Fruit fly (Drosophila melanogaster) whole organism, embryonic: ENCODE measurements around the gene Rab18.

ENCODE experiments used
- Abd-B ChIP-seq: fragments of 200-800 bp; sonication (Bioruptor generic); optimal IDR thresholded peaks from 2 replicates; lab custom pipeline; 2018; ENCODE audit warnings: missing biosample characterization, mild to moderate bottlenecking, missing genetic modification characterization, moderate library complexity
- B-H1 ChIP-seq: fragments of 200-800 bp; sonication (Bioruptor generic); IDR thresholded peaks from 3 replicates; pipeline ENCODE4 v1.3.6; 2022; ENCODE audit warnings: missing biosample characterization, missing genetic modification characterization
- CG14441 ChIP-seq: fragments of 200-800 bp; sonication (Bioruptor generic); IDR thresholded peaks from 2 replicates; pipeline ENCODE4 v1.3.6; 2022; ENCODE audit warnings: missing biosample characterization, missing genetic modification characterization
- CG15073 ChIP-seq: fragments of 200-800 bp; sonication (Bioruptor generic); optimal IDR thresholded peaks from 2 replicates; lab custom pipeline; 2016; ENCODE audit warnings: missing biosample characterization, missing genetic modification characterization
- CG1603 ChIP-seq: fragments of 200-800 bp; sonication (Bioruptor generic); optimal IDR thresholded peaks from 2 replicates; lab custom pipeline; 2019; ENCODE audit warnings: missing biosample characterization, mild to moderate bottlenecking, missing genetic modification characterization, moderate library complexity
- CG17612 ChIP-seq: fragments of 200-800 bp; sonication (Bioruptor generic); IDR thresholded peaks from 2 replicates; pipeline ENCODE4 v1.3.6; 2022; ENCODE audit warnings: missing biosample characterization, missing genetic modification characterization
- CG2875 ChIP-seq: fragments of 200-800 bp; sonication (Bioruptor generic); optimal IDR thresholded peaks from 2 replicates; lab custom pipeline; 2017; ENCODE audit warnings: missing biosample characterization, mild to moderate bottlenecking, missing genetic modification characterization, missing genetic modification reagents
- CG30431 ChIP-seq: fragments of 200-800 bp; sonication (Bioruptor generic); optimal IDR thresholded peaks from 2 replicates; lab custom pipeline; 2017; ENCODE audit warnings: missing biosample characterization, missing genetic modification characterization
- CG33557 ChIP-seq: fragments of 200-800 bp; sonication (Bioruptor generic); optimal IDR thresholded peaks from 2 replicates; lab custom pipeline; 2019; ENCODE audit warnings: missing biosample characterization, mild to moderate bottlenecking, missing genetic modification characterization, moderate library complexity
- CG4282 ChIP-seq: fragments of 200-800 bp; sonication (Bioruptor generic); optimal IDR thresholded peaks from 2 replicates; lab custom pipeline; 2016; ENCODE audit warnings: missing biosample characterization, missing genetic modification characterization
- CG4617 ChIP-seq: fragments of 200-800 bp; sonication (Bioruptor generic); optimal IDR thresholded peaks from 3 replicates; lab custom pipeline; 2016; ENCODE audit warnings: missing biosample characterization, missing genetic modification characterization, borderline replicate concordance
- CG4820 ChIP-seq: fragments of 200-800 bp; sonication (Bioruptor generic); optimal IDR thresholded peaks from 3 replicates; lab custom pipeline; 2016; ENCODE audit warnings: missing biosample characterization, missing genetic modification characterization
- CG7745 ChIP-seq: fragments of 200-800 bp; sonication (Bioruptor generic); optimal IDR thresholded peaks from 2 replicates; lab custom pipeline; 2018; ENCODE audit warnings: missing biosample characterization, mild to moderate bottlenecking, missing genetic modification characterization, moderate library complexity
- CG8388 ChIP-seq: fragments of 200-800 bp; sonication (Bioruptor generic); optimal IDR thresholded peaks from 2 replicates; lab custom pipeline; 2019; ENCODE audit warnings: missing biosample characterization, mild to moderate bottlenecking, missing genetic modification characterization, moderate library complexity
- CG9437 ChIP-seq: fragments of 200-800 bp; sonication (Bioruptor generic); optimal IDR thresholded peaks from 2 replicates; lab custom pipeline; 2018; ENCODE audit warnings: missing biosample characterization, mild to moderate bottlenecking, missing genetic modification characterization
- CG9797 ChIP-seq: fragments of 200-800 bp; sonication (Bioruptor generic); optimal IDR thresholded peaks from 3 replicates; lab custom pipeline; 2018; ENCODE audit warnings: missing biosample characterization, mild to moderate bottlenecking, missing genetic modification characterization
- Dad ChIP-seq: fragments of 200-800 bp; sonication (Bioruptor generic); optimal IDR thresholded peaks from 3 replicates; lab custom pipeline; 2016; ENCODE audit warnings: missing biosample characterization, missing genetic modification characterization
- Dek ChIP-seq: fragments of 200-800 bp; sonication (Bioruptor generic); optimal IDR thresholded peaks from 3 replicates; lab custom pipeline; 2019; ENCODE audit warnings: missing biosample characterization, mild to moderate bottlenecking, missing genetic modification characterization, moderate library complexity
- Fer2 ChIP-seq: fragments of 200-800 bp; sonication (Bioruptor generic); optimal IDR thresholded peaks from 2 replicates; lab custom pipeline; 2018; ENCODE audit warnings: missing biosample characterization, mild to moderate bottlenecking, missing genetic modification characterization, moderate library complexity
- HmgZ ChIP-seq: fragments of 200-800 bp; sonication (Bioruptor generic); optimal IDR thresholded peaks from 2 replicates; lab custom pipeline; 2018; ENCODE audit warnings: missing biosample characterization, mild to moderate bottlenecking, missing genetic modification characterization
- Hmr ChIP-seq: fragments of 200-800 bp; sonication (Bioruptor generic); optimal IDR thresholded peaks from 3 replicates; lab custom pipeline; 2017; ENCODE audit warnings: mild to moderate bottlenecking, missing biosample characterization, missing genetic modification reagents, missing genetic modification characterization
- Jarid2 ChIP-seq: fragments of 200-800 bp; sonication (Bioruptor generic); optimal IDR thresholded peaks from 3 replicates; lab custom pipeline; 2017; ENCODE audit warnings: mild to moderate bottlenecking, missing biosample characterization, missing genetic modification reagents, missing genetic modification characterization
- Lpt ChIP-seq: fragments of >200 bp; optimal IDR thresholded peaks from 2 replicates; lab custom pipeline; 2018; ENCODE audit warnings: missing biosample characterization, missing genetic modification characterization
- MBD-R2 ChIP-seq: fragments of 200-800 bp; sonication (Bioruptor generic); IDR thresholded peaks from 2 replicates; pipeline ENCODE4 v1.3.6; 2022; ENCODE audit warnings: missing biosample characterization, missing genetic modification characterization
- MESR4 ChIP-seq: fragments of 200-800 bp; sonication (Bioruptor generic); optimal IDR thresholded peaks from 2 replicates; lab custom pipeline; 2018; ENCODE audit warnings: missing biosample characterization, mild to moderate bottlenecking, missing genetic modification characterization, moderate library complexity
- NC2β ChIP-seq: fragments of 200-800 bp; sonication (Bioruptor generic); optimal IDR thresholded peaks from 2 replicates; lab custom pipeline; 2016; ENCODE audit warnings: missing biosample characterization, missing genetic modification characterization
- Opbp ChIP-seq: fragments of 200-800 bp; sonication (Bioruptor generic); IDR thresholded peaks from 3 replicates; pipeline ENCODE4 v1.3.6; 2022; ENCODE audit warnings: missing biosample characterization, missing genetic modification characterization; ENCODE audit not compliant: partially characterized antibody
- Optix ChIP-seq: fragments of 200-800 bp; sonication (Bioruptor generic); IDR thresholded peaks from 3 replicates; pipeline ENCODE4 v1.3.6; 2022; ENCODE audit warnings: missing biosample characterization, missing genetic modification characterization
- Pdp1 ChIP-seq, 2 experiments: fragments of 200-800 bp; sonication (Bioruptor generic); optimal IDR thresholded peaks; 3 replicates each; lab custom pipeline; 2016; ENCODE audit warnings: missing biosample characterization in 2 of 2, missing genetic modification characterization in 2 of 2, mild to moderate bottlenecking in 1 of 2, moderate library complexity in 1 of 2
- Sox100B ChIP-seq: fragments of 200-800 bp; sonication (Bioruptor generic); optimal IDR thresholded peaks from 3 replicates; lab custom pipeline; 2018; ENCODE audit warnings: missing biosample characterization, mild to moderate bottlenecking, missing genetic modification characterization
- Spps ChIP-seq: fragments of 200-800 bp; sonication (Bioruptor generic); optimal IDR thresholded peaks from 2 replicates; lab custom pipeline; 2018; ENCODE audit warnings: missing biosample characterization, mild to moderate bottlenecking, missing genetic modification characterization
- amos ChIP-seq: fragments of 200-800 bp; sonication (Bioruptor generic); IDR thresholded peaks from 2 replicates; pipeline ENCODE4 v1.3.6; 2022; ENCODE audit warnings: missing biosample characterization, missing genetic modification characterization; ENCODE audit not compliant: partially characterized antibody
- bigmax ChIP-seq: fragments of 200-800 bp; sonication (Bioruptor generic); optimal IDR thresholded peaks from 2 replicates; lab custom pipeline; 2018; ENCODE audit warnings: missing biosample characterization, mild to moderate bottlenecking, missing genetic modification characterization
- bsh ChIP-seq, 2 experiments: fragments of 200-800 bp; sonication (Bioruptor generic); optimal IDR thresholded peaks; 2 replicates each; lab custom pipeline; 2017 to 2018; ENCODE audit warnings: mild to moderate bottlenecking in 2 of 2, missing biosample characterization in 2 of 2, missing genetic modification characterization in 2 of 2, moderate library complexity in 1 of 2
- chinmo ChIP-seq: fragments of 200-800 bp; sonication (Bioruptor generic); IDR thresholded peaks from 4 replicates; pipeline ENCODE4 v1.3.6; 2022; ENCODE audit warnings: missing biosample characterization, missing genetic modification characterization; ENCODE audit not compliant: partially characterized antibody
- dan ChIP-seq: fragments of 200-800 bp; sonication (Bioruptor generic); IDR thresholded peaks from 2 replicates; pipeline ENCODE4 v1.3.6; 2022; ENCODE audit warnings: missing biosample characterization, missing genetic modification characterization
- esg ChIP-seq: fragments of 200-800 bp; sonication (Bioruptor generic); conservative IDR thresholded peaks from 2 replicates; pipeline ENCODE4 v1.3.6; 2022; ENCODE audit warnings: missing biosample characterization, missing genetic modification characterization
- fd96Cb ChIP-seq: fragments of 200-800 bp; sonication (Bioruptor generic); optimal IDR thresholded peaks from 2 replicates; lab custom pipeline; 2018; ENCODE audit warnings: missing biosample characterization, mild to moderate bottlenecking, missing genetic modification characterization, moderate library complexity
- gfzf ChIP-seq: fragments of 200-800 bp; sonication (Bioruptor generic); optimal IDR thresholded peaks from 2 replicates; lab custom pipeline; 2016; ENCODE audit warnings: missing biosample characterization, mild to moderate bottlenecking, missing genetic modification characterization, moderate library complexity
- gro ChIP-seq: fragments of 200-800 bp; sonication (Bioruptor generic); optimal IDR thresholded peaks from 2 replicates; lab custom pipeline; 2016; ENCODE audit warnings: missing biosample characterization, missing genetic modification characterization
- lov ChIP-seq, 2 experiments: fragments of 200-800 bp in 1 of 2; fragments of >200 bp in 1 of 2; sonication (Bioruptor generic) in 1 of 2; IDR thresholded peaks in 1 of 2; optimal IDR thresholded peaks in 1 of 2; 2 replicates in 1 of 2; 3 replicates in 1 of 2; pipeline versions ENCODE4 v1.3.6 to Lab custom; 2017 to 2022; ENCODE audit warnings: missing biosample characterization in 1 of 2, missing genetic modification characterization in 1 of 2
- sd ChIP-seq: fragments of 200-800 bp; sonication (Bioruptor generic); optimal IDR thresholded peaks from 3 replicates; lab custom pipeline; 2018; ENCODE audit warnings: missing biosample characterization, mild to moderate bottlenecking, missing genetic modification characterization, moderate library complexity
- seq ChIP-seq: fragments of 200-800 bp; sonication (Bioruptor generic); IDR thresholded peaks from 2 replicates; pipeline ENCODE4 v1.3.6; 2022; ENCODE audit warnings: missing biosample characterization, missing genetic modification characterization
- stwl ChIP-seq: fragments of 200-800 bp; sonication (Bioruptor generic); optimal IDR thresholded peaks from 3 replicates; lab custom pipeline; 2018; ENCODE audit warnings: missing biosample characterization, mild to moderate bottlenecking, missing genetic modification characterization, moderate library complexity
- tx ChIP-seq: fragments of 200-800 bp; sonication (Bioruptor generic); optimal IDR thresholded peaks from 2 replicates; lab custom pipeline; 2016; ENCODE audit warnings: missing biosample characterization, missing genetic modification characterization
- vnd ChIP-seq: fragments of 200-800 bp; sonication (Bioruptor generic); IDR thresholded peaks from 3 replicates; pipeline ENCODE4 v1.3.6; 2022; ENCODE audit warnings: missing biosample characterization, missing genetic modification characterization; ENCODE audit not compliant: partially characterized antibody
- wdn ChIP-seq: fragments of 200-800 bp; sonication (Bioruptor generic); IDR thresholded peaks from 2 replicates; pipeline ENCODE4 v1.3.6; 2022; ENCODE audit warnings: missing biosample characterization, missing genetic modification characterization

Gene Rab18

dm6 chrX:5621893-5622803 is 49.5 kb downstream of the Rab18 start, which contains the start of the genes Mlc-c and Pop1 (continued):
- TF ChIP-seq MESR4 (peak; percentile 56), Spps (tag; lab: Kevin White, UChicago) (no peak), sd (tag; lab: Kevin White, UChicago) (peak; percentile 90), fd96Cb (no peak), CG2875 (GFP tag; lab: Kevin White, UChicago) (no peak), Abd-B (GFP tag; lab: Kevin White, UChicago) (no peak), CG9797 (GFP tag; lab: Kevin White, UChicago) (peak; percentile 43), gro (no peak), Pdp1 (GFP tag; optimal IDR thresholded peaks at IDR 0.05; lab: Kevin White, UChicago) (no peak), CG15073 (GFP tag; lab: Kevin White, UChicago) (no peak), Opbp (GFP tag; lab: Robert Waterston, UW) (peak; percentile 96), chinmo (GFP tag; lab: Robert Waterston, UW) (peak; percentile 94), seq (no peak), lov (optimal IDR thresholded peaks at IDR 0.05; lab: Kevin White, UChicago) (no peak), lov (GFP tag; IDR thresholded peaks at IDR 0.05; lab: Robert Waterston, UW) (no peak), bigmax (GFP tag; lab: Kevin White, UChicago) (no peak), CG1603 (no peak), dan (GFP tag; lab: Robert Waterston, UW) (no peak), CG30431 (GFP tag; lab: Kevin White, UChicago) (no peak), HmgZ (peak; percentile 22), MBD-R2 (GFP tag; lab: Robert Waterston, UW) (peak; percentile 88), Lpt (no peak), gfzf (GFP tag; lab: Kevin White, UChicago) (peak; percentile 19), Dad (GFP tag; lab: Kevin White, UChicago) (no peak), CG14441 (no peak), NC2β (no peak), B-H1 (GFP tag; lab: Robert Waterston, UW) (no peak), amos (GFP tag; lab: Robert Waterston, UW) (peak; percentile 97), CG4820 (no peak), vnd (peak; percentile 88), CG4282 (no peak), wdn (GFP tag; lab: Robert Waterston, UW) (no peak), CG17612 (GFP tag; lab: Robert Waterston, UW) (no peak), tx (GFP tag; lab: Kevin White, UChicago) (no peak), Hmr (GFP tag; lab: Kevin White, UChicago) (no peak), Jarid2 (GFP tag; lab: Kevin White, UChicago) (no peak), CG8388 (GFP tag; lab: Kevin White, UChicago) (no peak), CG9437 (GFP tag; lab: Kevin White, UChicago) (peak; percentile 23), Fer2 (tag; lab: Kevin White, UChicago) (no peak), Sox100B (GFP tag; lab: Kevin White, UChicago) (no peak), CG33557 (GFP tag; lab: Kevin White, UChicago) (no peak), Optix (GFP tag; lab: Robert Waterston, UW) (no peak), Dek (no peak), stwl (tag; lab: Kevin White, UChicago) (peak; percentile 60), CG7745 (no peak), esg (GFP tag; lab: Robert Waterston, UW) (no peak), bsh (GFP tag; optimal IDR thresholded peaks at IDR 0.05; lab: Kevin White, UChicago) (no peak), CG4617 (GFP tag; lab: Kevin White, UChicago) (peak; percentile 72)
